Worm (Caenorhabditis elegans) whole organism, dauer: Measurements from ENCODE around the gene F33G12.7.

Experiments
- unc-62 ChIP-seq: sonication (generic microtip); optimal IDR thresholded peaks from 2 replicates; lab custom pipeline; 2017; ENCODE audit warnings: missing biosample characterization, missing genetic modification reagents, missing genetic modification characterization

The F33G12.7 gene

DNA sequence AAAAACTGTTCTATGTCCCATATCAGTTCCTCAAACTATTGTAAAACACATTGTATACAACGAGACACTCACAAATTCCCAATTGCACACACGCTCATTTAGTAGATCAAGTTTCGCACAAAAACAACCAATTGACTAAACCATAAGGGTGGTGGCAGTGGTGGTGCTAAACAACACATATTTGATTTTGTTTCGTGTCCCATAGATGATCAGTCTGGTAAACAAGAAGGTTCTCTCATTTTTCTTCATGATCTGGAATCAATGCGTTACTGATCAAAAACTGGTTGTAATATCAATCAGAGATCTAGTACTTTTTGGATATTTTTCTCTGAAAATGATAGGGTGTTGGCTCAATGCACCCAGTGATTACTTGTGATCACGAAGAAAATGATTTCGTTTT lies 21.9 kb downstream of the F33G12.7 start:
- no peak for TF ChIP-seq unc-62 (GFP tag; lab: Kevin White, UChicago)

DNA sequence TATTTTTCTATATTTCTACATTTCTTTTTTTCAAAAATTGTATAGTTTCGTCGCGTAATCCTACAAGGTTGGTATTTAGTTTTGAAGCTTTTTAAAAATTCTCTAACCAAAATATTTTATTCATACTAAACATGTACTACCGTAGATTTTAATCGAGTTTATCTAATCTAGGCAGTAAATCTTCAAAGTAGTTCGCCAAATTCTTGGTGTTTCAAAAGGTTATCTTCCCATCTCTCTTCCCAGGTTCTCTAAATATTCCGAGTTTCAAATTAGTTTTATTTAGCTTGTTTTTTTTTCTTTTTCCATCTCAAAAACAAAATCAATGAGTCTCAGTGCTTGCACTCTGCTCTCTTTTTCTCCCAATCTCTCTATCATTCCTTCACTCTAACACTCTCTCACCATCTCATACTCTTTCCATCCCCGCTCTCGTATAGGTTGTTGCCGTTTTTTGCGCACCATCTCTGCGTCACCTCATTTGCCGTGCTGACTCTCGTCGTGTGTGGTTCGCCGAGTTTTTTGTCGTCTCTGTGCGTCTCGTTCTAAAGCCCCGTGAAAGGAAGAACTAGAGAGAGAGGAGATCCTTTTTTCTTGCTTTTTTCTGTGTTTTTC lies 23.4 kb downstream of the F33G12.7 start:
- no peak for TF ChIP-seq unc-62 (GFP tag; lab: Kevin White, UChicago)

DNA sequence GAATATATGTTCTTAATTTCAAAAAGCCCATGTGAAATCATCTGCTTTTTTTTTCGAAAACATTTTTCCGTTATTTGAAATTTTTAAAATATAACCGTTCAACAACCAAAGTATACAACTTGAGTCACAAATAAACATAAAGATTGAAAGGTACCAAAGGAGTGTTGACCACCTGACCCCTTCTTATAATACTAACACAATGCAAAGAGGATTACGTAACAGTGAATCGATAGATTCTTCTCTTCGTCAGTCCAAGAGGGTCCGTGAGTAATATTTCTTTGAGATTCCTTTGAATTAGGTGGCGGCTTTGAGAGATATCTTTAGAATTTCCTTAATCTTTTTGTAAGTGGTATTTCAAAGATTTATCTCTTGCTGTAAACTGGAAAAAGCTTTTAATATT lies 24.3 kb downstream of the F33G12.7 start:
- no peak for TF ChIP-seq unc-62 (GFP tag; lab: Kevin White, UChicago)

DNA sequence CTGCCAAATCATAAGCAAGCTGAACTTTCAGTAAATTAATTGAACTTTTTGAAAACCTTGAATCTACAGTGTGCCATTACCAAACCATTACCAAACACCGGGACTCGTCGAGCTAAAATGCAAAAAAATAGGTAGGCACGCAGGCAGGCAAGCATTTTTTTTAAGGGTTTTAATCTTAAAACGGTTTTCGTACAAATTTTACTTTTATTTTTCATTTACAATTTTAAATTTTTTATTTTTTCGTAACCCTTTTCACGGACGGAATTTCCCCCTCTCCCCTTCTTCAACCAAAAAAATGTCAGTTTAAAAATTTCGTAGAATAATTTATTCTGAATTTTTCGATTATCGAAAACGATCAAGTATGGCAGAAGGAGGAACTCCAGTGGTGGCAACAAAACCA lies 26.1 kb downstream of the F33G12.7 start, which contains the start of gene F59A6.2:
F59A6.2 (plus strand) TSS at position 301 of the 400 bp plus-strand sequence.
- TF ChIP-seq unc-62 (GFP tag; lab: Kevin White, UChicago) = no peak

DNA sequence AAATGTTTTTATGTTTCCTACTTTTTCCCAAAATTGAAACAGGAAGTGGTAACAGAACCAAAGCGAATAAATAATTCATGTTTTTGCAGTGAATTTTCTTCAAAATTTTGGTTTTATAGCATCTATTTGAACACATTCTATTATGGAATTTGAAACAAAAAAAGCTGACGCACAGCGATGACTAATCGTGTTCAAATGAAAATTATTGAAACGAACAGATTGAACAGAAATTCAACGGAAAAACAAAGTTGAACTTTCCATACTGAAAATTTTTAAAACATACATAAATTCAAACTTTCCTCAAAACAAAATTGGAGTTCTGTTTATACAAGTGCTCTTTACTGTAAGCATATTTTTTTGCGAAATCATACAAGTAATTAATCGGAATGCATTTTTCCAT lies 28.5 kb downstream of the F33G12.7 start, which contains the start of gene F59A6.12:
F59A6.12 (minus strand) TSS at position 101 of the 400 bp plus-strand sequence.
- no peak for TF ChIP-seq unc-62 (GFP tag; lab: Kevin White, UChicago)

DNA sequence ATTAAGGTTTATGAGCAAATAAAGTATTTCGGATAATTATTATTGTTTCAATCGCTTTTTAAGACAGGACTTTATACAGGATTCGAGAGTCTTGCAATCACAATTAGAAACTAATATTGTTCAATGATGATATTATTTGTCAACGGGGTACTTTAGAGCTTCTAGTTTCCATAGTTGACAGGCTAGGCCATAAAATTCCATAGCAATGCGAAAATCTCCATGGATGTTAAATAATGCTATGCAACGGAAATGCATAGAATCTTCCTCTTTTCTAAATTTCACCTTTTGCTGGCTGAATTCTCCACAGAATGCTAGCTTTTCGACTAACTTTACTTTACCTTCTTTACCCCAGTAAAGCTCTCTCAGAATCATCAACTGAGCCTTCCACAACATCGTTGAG lies 32.4 kb downstream of the F33G12.7 start, which contains the start of gene F59A6.3:
F59A6.3 (plus strand) TSS at position 301 of the 400 bp plus-strand sequence.
- TF ChIP-seq unc-62 (GFP tag; lab: Kevin White, UChicago) = no peak

DNA sequence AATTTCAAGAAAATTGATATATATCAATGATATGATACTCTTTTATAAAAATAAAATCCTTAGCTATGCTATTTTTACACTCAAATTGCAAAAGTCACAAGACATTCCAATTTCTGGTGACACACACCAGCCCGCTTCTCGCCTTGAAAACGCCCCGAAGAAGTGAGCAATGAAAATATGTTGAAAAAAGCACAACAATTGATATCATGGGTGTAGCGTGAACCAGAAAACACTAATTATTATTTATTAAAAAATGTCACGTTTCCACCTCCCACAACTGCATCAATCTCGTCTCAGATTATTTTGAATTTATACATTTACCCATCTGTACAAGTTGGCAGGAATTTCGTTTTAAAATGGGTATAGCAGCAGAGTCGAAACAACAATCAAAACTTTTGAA lies 35.7 kb downstream of the F33G12.7 start, which contains the start of gene F59A6.4:
F59A6.4 (plus strand) TSS at position 301 of the 400 bp plus-strand sequence.
- no peak for TF ChIP-seq unc-62 (GFP tag; lab: Kevin White, UChicago)

DNA sequence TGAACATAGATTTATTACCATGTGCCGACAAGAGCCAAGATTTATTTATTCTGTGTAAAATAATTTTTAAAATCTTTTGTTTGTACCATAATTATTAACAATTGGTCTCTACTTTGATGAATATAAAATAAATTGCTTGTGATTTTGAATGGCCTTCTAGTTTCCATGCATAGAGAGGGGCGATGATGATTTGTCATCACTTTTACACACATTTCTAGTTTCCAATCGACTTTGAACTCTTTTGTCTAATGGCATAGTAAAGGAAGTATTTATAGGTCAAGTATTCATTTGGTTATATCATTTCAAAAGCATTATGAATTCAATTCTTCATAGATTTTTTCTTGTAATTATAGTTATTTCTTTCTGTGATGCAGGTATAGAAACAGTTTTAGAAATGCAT lies 36.8 kb downstream of the F33G12.7 start, which contains the start of gene F59A6.10:
F59A6.10 (plus strand) TSS at position 301 of the 400 bp plus-strand sequence.
- no peak for TF ChIP-seq unc-62 (GFP tag; lab: Kevin White, UChicago)

DNA sequence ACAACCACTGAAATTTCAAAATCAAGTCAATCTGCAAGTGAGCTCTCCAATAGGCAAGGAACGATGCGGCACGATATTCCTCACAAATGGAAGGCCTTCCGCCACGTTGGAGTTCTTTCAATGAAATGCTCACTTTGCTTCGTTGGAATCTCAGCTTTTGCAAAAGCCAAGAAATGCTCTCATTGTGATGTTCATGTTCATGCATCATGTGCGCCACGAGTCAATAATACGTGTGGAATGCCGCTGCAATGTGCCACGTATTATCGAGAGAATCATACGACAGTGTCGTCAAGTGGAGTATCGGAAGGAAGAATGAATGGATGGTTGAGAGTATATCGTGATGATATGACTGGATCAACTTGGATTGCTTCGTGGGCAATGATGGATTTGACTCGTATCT lies 38.6 kb downstream of the F33G12.7 start:
- no peak for TF ChIP-seq unc-62 (GFP tag; lab: Kevin White, UChicago)

DNA sequence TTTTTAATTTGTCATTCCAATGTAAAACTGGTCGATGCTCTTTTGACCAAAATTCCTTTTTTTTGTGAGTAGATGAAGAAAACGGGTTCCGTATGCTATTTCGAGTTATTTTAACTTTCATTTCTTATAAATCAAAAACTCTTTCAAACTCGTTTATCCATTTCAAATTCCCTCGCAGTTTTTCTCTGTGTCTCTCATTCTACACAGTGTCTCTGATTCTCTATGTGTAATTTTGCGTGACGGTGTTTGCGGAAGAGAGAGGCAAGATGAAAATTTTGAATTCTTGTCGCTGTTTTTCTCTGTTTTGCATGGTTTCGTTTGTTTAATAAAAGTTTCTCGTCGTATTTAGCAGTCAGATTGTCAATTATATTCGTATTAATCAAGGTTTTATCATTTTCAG lies 41.4 kb downstream of the F33G12.7 start, which contains the start of gene citk-2:
citk-2 (plus strand) TSS at position 399 of the 400 bp plus-strand sequence.
- TF ChIP-seq unc-62 (GFP tag; lab: Kevin White, UChicago) = no peak

DNA sequence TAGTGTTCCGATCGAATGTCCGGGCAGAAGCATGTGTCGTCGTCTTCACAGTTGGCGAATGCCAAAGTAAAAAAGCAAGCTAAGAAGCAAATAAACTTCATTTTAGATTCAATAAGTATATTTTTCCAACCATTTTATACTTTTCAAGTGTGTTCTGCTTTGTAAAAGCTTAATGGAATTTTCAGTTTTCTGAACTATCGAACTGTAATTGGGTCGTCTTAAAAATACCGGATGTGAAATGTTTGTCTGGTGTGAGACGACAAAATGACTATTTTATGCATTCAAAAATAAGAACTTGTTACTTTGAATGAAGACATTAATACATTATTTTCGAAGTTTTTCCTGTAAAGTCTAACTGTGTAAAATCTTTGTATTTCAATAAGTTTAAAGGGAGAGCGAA lies 41.8 kb downstream of the F33G12.7 start, which contains the start of gene F59A6.11:
F59A6.11 (minus strand) TSS at position 101 of the 400 bp plus-strand sequence.
- TF ChIP-seq unc-62 (GFP tag; lab: Kevin White, UChicago) = no peak

DNA sequence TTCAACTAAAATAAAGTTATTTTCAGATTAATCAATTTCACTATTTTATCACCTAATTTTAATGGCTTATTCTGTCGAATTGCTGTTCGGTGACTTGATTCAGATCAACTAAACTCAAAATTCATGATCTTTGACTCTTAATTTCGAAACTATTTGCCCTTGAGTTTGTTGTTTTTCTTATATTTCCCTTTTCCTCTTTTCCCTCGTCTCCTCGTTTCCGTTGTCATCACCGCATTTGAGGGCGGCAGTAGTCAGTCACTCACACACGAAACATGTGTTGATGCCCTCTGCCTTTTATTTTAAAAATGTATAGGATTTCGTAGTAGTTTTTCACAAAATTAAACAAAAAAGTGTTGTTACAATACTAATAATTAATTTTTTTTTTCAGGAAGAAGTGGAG lies 45.5 kb downstream of the F33G12.7 start, which contains the start of gene rnh-1.0:
rnh-1.0 (plus strand) TSS at position 389 of the 400 bp plus-strand sequence.
- TF ChIP-seq unc-62 (GFP tag; lab: Kevin White, UChicago) = no peak

DNA sequence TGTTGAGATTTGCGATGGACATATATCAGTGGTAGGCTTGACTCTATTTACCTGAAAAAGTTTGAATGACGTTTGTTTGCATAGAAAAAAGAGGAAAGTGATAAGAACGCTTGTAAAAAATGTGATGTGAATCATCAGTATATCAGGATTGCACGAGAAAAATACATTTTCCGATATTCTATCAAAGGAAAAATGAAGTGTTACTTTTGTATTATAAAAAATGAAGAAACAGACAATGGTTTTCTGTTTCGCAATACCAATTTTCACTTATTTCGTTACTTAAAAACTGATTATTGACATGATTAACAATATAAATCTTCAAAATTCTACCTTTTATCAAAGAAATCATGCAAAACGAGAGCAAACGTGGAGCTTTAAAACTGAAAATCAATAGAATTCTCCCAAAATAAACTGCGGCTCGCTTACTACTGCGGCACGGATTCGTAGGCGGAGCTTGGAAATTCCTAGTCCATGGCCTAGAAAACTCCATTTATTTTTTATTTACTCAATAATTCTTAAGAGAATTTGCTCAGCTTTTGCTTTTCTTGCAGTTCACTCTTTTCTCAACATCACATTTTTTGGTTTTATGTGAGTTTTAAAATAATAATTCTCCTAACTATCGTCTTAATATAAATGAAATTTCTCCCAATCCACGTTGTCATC lies 46.8 kb downstream of the F33G12.7 start, which contains the start of the genes eif-1 and vps-24:
eif-1 (minus strand) TSS at position 51 of the 663 bp plus-strand sequence.
vps-24 (plus strand) TSS at position 469 of the 663 bp plus-strand sequence.
- no peak for TF ChIP-seq unc-62 (GFP tag; lab: Kevin White, UChicago)

DNA sequence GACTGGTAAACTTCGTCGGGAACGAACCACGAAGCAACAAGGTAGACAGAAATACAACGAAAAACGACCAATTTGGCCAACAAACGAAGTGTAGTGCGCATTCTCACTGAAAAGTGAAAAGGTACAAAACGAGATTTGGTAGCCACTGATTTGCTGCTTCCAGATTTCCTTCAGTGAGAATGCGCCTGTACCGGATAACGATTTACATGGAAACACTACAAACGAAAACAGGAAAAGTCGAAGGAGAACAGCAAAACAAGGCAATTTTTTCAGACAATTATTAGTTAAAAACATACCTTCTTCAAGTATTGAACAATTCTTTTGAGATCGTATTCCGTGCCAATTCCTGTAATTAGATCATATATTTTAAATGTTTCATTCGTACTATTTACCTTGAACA lies 47.5 kb downstream of the F33G12.7 start, which contains the start of gene pigb-1:
pigb-1 (minus strand) TSS at position 101 of the 400 bp plus-strand sequence.
- no peak for TF ChIP-seq unc-62 (GFP tag; lab: Kevin White, UChicago)
